Fruit fly (Drosophila melanogaster): Measurements from ENCODE around the gene Tengl2.

- TF ChIP-seq insv (optimal IDR thresholded peaks at IDR 0.05) (no peak), Myc (optimal IDR thresholded peaks at IDR 0.05) (no peak), psq (optimal IDR thresholded peaks at IDR 0.05) (no peak)
Measured at dm6 chr2L:2192123-2192601, 47.0 kb downstream of the Tengl2 start, which contains the start of gene CG10874.

Measured in Kc167 (cell line).